Fruit fly (Drosophila melanogaster): ENCODE measurements around the gene HLH3B.

HLH3B gene

dm6 chrX:2703693-2704092 lies 22.2 kb upstream of the HLH3B start, which contains the start of gene Ugalt (continued):
- TF ChIP-seq CG5180 (GFP tag; optimal IDR thresholded peaks at IDR 0.05) = peak; percentile 96
- TF ChIP-seq CG9215 (GFP tag; IDR thresholded peaks at IDR 0.05) = peak; percentile 100
- peak; percentile 100 for TF ChIP-seq Rx (GFP tag; IDR thresholded peaks at IDR 0.05)
- TF ChIP-seq Max (GFP tag; optimal IDR thresholded peaks at IDR 0.05) = peak; percentile 100
- TF ChIP-seq Sox102F (GFP tag; optimal IDR thresholded peaks at IDR 0.05) = peak; percentile 100
- peak; percentile 100 for TF ChIP-seq Xbp1 (GFP tag; optimal IDR thresholded peaks at IDR 0.05)
- TF ChIP-seq CG15269 (tag; optimal IDR thresholded peaks at IDR 0.05) = peak; percentile 100
- TF ChIP-seq Sox100B (GFP tag; optimal IDR thresholded peaks at IDR 0.05) = peak; percentile 100
- peak; percentile 97 for TF ChIP-seq CG31365 (tag; optimal IDR thresholded peaks at IDR 0.05)
- peak; percentile 100 for TF ChIP-seq scrt (GFP tag; optimal IDR thresholded peaks at IDR 0.05)
- peak; percentile 100 for TF ChIP-seq emc (GFP tag; optimal IDR thresholded peaks at IDR 0.05)
- TF ChIP-seq Oaz (GFP tag; IDR thresholded peaks at IDR 0.05) = peak; percentile 100
- peak; percentile 100 for TF ChIP-seq zfh2 (GFP tag; optimal IDR thresholded peaks at IDR 0.05)
- TF ChIP-seq CG14710 (tag; optimal IDR thresholded peaks at IDR 0.05) = peak; percentile 99
- TF ChIP-seq Ptx1 (GFP tag; IDR thresholded peaks at IDR 0.05) = peak; percentile 100
- TF ChIP-seq Poxn (GFP tag; IDR thresholded peaks at IDR 0.05) = peak; percentile 100
- peak; percentile 88 for TF ChIP-seq Dip2 (GFP tag; IDR thresholded peaks at IDR 0.05)
- peak; percentile 100 for TF ChIP-seq rib (GFP tag; IDR thresholded peaks at IDR 0.05)
- peak; percentile 100 for TF ChIP-seq HmgD (GFP tag; optimal IDR thresholded peaks at IDR 0.05)
- TF ChIP-seq Doc3 (GFP tag; IDR thresholded peaks at IDR 0.05; ENCODE audit: partially characterized antibody) = no peak
- peak; percentile 100 for TF ChIP-seq CkIIα-i1 (GFP tag; IDR thresholded peaks at IDR 0.05)
- TF ChIP-seq slp2 (GFP tag; optimal IDR thresholded peaks at IDR 0.05) = peak; percentile 100
- TF ChIP-seq CG16815 (GFP tag; optimal IDR thresholded peaks at IDR 0.05) = peak; percentile 100
- TF ChIP-seq lov (optimal IDR thresholded peaks at IDR 0.05) = no peak
- TF ChIP-seq lov (GFP tag; IDR thresholded peaks at IDR 0.05) = peak; percentile 100
- peak; percentile 100 for TF ChIP-seq dan (GFP tag; IDR thresholded peaks at IDR 0.05)
- peak; percentile 100 for TF ChIP-seq B-H1 (GFP tag; IDR thresholded peaks at IDR 0.05)
- TF ChIP-seq phol (tag; optimal IDR thresholded peaks at IDR 0.05) = peak; percentile 100
- peak; percentile 86 for TF ChIP-seq CTCF (GFP tag; optimal IDR thresholded peaks at IDR 0.05)
- peak; percentile 97 for TF ChIP-seq CG15514 (GFP tag; optimal IDR thresholded peaks at IDR 0.05)
- peak in 1 of 2 experiments; percentile 85 for TF ChIP-seq eve (GFP tag; optimal IDR thresholded peaks at IDR 0.05)
- TF ChIP-seq amos (GFP tag; IDR thresholded peaks at IDR 0.05; ENCODE audit: partially characterized antibody) = peak; percentile 36; the same call in 1 of the 2 replicates
- peak; percentile 100 for TF ChIP-seq CG3065 (GFP tag; optimal IDR thresholded peaks at IDR 0.05)
- peak; percentile 100 for TF ChIP-seq CG6683 (GFP tag; optimal IDR thresholded peaks at IDR 0.05)
- peak; percentile 100 for TF ChIP-seq CG3726 (GFP tag; IDR thresholded peaks at IDR 0.05)
- peak; percentile 100 for TF ChIP-seq CG11696 (GFP tag; IDR thresholded peaks at IDR 0.05)
- TF ChIP-seq p53 (GFP tag; optimal IDR thresholded peaks at IDR 0.05) = peak; percentile 100
- peak; percentile 100 for TF ChIP-seq Med (GFP tag)
- TF ChIP-seq br (optimal IDR thresholded peaks at IDR 0.05) = no peak
- peak; percentile 100 for TF ChIP-seq CG8924 (tag; optimal IDR thresholded peaks at IDR 0.05)
- TF ChIP-seq wor (GFP tag; IDR thresholded peaks at IDR 0.05) = peak; percentile 100
- peak; percentile 100 for TF ChIP-seq CG13775 (GFP tag; optimal IDR thresholded peaks at IDR 0.05)
- TF ChIP-seq CG10321 (GFP tag; IDR thresholded peaks at IDR 0.05) = peak; percentile 94
- TF ChIP-seq Hr39 (optimal IDR thresholded peaks at IDR 0.05) = no peak
- TF ChIP-seq sd (tag; optimal IDR thresholded peaks at IDR 0.05) = peak; percentile 99
- TF ChIP-seq tup (GFP tag; optimal IDR thresholded peaks at IDR 0.05) = peak; percentile 100
- TF ChIP-seq Doc2 (GFP tag; IDR thresholded peaks at IDR 0.05) = peak; percentile 100
- peak; percentile 100 for TF ChIP-seq Ssrp (tag; optimal IDR thresholded peaks at IDR 0.05)
- peak; percentile 100 for TF ChIP-seq dimm (GFP tag; IDR thresholded peaks at IDR 0.05)
- peak; percentile 96 for TF ChIP-seq CG9797 (GFP tag; optimal IDR thresholded peaks at IDR 0.05)
- TF ChIP-seq en (GFP tag; optimal IDR thresholded peaks at IDR 0.05) = peak; percentile 100
- peak; percentile 100 for TF ChIP-seq gce (GFP tag; IDR thresholded peaks at IDR 0.05)
- peak; percentile 100 for TF ChIP-seq stc (GFP tag; IDR thresholded peaks at IDR 0.05)
